Worm (Caenorhabditis elegans): ENCODE measurements around the gene F59B2.9.

DNA sequence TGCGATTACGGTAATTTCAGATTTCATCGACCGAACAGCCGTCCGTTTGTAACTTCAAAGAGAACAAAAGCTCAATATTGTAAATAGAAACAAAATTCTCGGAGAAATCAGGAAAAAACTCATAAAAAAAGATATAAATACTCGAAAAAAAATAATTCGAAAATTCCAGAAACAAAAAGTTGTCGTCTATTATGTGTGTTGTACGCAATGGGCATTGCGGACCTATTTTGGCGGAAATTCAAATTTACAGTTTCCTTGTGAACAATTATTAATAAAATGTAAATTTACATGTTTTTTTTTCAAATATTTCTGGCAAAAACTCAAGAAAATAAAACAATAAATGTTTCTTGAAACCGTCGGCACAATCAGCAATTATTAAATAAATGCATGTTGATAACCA is 26.7 kb downstream of the F59B2.9 start:
- TF ChIP-seq pes-1 (GFP tag; IDR thresholded peaks at IDR 0.05) (no peak), hmbx-1 (tag; optimal IDR thresholded peaks at IDR 0.05) (no peak), ama-1 (optimal IDR thresholded peaks at IDR 0.05) (no peak), tbx-11 (GFP tag; IDR thresholded peaks at IDR 0.05) (no peak), aly-1 (tag; optimal IDR thresholded peaks at IDR 0.05) (no peak), B0310.2 (tag; optimal IDR thresholded peaks at IDR 0.05) (no peak), ceh-13 (GFP tag; optimal IDR thresholded peaks at IDR 0.05) (no peak), tra-4 (tag; optimal IDR thresholded peaks at IDR 0.05) (no peak), scrt-1 (GFP tag; IDR thresholded peaks at IDR 0.05) (no peak), flt-1 (GFP tag; IDR thresholded peaks at IDR 0.05) (no peak), F13C5.2 (tag; optimal IDR thresholded peaks at IDR 0.05) (no peak), tbx-37 (GFP tag; conservative IDR thresholded peaks at IDR 0.05) (no peak), sea-1 (GFP tag; conservative IDR thresholded peaks at IDR 0.05) (no peak)
